Worm (Caenorhabditis elegans): ENCODE measurements around the gene lir-2.
A peak's percentile ranks its signal among the peaks of the same experiment; 100 is the strongest.

DNA sequence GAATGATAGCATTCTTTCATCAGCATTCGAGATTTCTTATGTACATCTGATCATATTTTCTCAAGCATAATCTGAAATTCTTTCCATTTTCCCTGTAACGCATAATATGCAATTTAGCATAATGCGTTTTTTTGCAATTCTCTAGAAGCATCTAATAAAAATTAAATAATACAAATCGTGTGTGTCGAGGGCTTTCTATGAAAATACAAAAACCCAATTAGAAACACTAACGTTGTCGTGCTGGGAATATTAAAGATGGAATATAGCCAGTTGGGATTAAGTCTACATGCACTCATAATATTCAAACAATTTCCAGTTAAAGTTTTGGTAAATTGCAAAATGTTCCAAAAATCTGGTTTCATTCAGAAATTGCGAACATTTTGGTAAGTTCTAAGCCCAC is 17.5 kb downstream of the lir-2 start, which contains the start of gene F18A1.1:
- no peak for TF ChIP-seq nhr-76 (tag; optimal IDR thresholded peaks at IDR 0.05)
- no peak for TF ChIP-seq eor-1 (tag; optimal IDR thresholded peaks at IDR 0.05)
- no peak for TF ChIP-seq elt-1 (tag; optimal IDR thresholded peaks at IDR 0.05)
- no peak for TF ChIP-seq egl-27 (tag; optimal IDR thresholded peaks at IDR 0.05)
- TF ChIP-seq elt-3 (tag; optimal IDR thresholded peaks at IDR 0.05), result no peak
- TF ChIP-seq ceh-28 (tag; optimal IDR thresholded peaks at IDR 0.05), result peak; percentile 29
- no peak for TF ChIP-seq daf-12 (tag; optimal IDR thresholded peaks at IDR 0.05)
- no peak for TF ChIP-seq snpc-4 (tag; optimal IDR thresholded peaks at IDR 0.05)
- no peak for TF ChIP-seq nhr-237 (tag; optimal IDR thresholded peaks at IDR 0.05)
- TF ChIP-seq fkh-10 (GFP tag; optimal IDR thresholded peaks at IDR 0.05), result no peak
- TF ChIP-seq ceh-9 (tag; optimal IDR thresholded peaks at IDR 0.05), result no peak
- no peak for TF ChIP-seq mdl-1 (tag; optimal IDR thresholded peaks at IDR 0.05)
- TF ChIP-seq ztf-4 (tag; optimal IDR thresholded peaks at IDR 0.05), result no peak

Data from whole organism, L3 larva.